Fruit fly (Drosophila melanogaster) Kc167 (cell line): Measurements from ENCODE around the gene Sox21b.

Experiments used
- h ChIP-seq: fragments of >200 bp; optimal IDR thresholded peaks from 3 replicates; lab custom pipeline; 2018; ENCODE audit warnings: missing external identifiers
- psq ChIP-seq: fragments of >200 bp; optimal IDR thresholded peaks from 2 replicates; lab custom pipeline; 2017; ENCODE audit warnings: missing external identifiers

DNA sequence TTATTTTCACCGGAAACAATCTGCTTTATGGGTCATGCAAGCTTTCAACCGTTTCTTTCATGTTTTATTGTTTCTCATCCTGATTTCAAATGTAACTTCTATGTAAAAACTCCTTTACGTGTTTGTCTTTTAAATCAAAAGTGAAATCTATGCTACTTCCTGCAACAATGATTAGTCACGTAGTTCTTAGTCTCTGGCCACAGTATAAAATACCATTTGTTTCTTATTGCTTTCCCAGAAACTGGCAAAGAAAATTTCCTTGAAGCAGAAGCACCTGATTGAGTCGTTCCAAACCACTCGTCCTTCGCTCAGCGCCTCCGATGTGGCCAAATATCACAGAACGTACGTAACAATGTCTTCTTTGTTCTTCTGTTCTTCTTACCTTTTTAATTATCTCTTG is 55.7 kb downstream of the Sox21b start, which contains the start of gene btl:
- TF ChIP-seq psq (lab: Kevin White, UChicago) (no peak), h (lab: Kevin White, UChicago) (no peak)
